Fruit fly (Drosophila melanogaster): ENCODE results near the gene Zif.

Gene Zif

DNA sequence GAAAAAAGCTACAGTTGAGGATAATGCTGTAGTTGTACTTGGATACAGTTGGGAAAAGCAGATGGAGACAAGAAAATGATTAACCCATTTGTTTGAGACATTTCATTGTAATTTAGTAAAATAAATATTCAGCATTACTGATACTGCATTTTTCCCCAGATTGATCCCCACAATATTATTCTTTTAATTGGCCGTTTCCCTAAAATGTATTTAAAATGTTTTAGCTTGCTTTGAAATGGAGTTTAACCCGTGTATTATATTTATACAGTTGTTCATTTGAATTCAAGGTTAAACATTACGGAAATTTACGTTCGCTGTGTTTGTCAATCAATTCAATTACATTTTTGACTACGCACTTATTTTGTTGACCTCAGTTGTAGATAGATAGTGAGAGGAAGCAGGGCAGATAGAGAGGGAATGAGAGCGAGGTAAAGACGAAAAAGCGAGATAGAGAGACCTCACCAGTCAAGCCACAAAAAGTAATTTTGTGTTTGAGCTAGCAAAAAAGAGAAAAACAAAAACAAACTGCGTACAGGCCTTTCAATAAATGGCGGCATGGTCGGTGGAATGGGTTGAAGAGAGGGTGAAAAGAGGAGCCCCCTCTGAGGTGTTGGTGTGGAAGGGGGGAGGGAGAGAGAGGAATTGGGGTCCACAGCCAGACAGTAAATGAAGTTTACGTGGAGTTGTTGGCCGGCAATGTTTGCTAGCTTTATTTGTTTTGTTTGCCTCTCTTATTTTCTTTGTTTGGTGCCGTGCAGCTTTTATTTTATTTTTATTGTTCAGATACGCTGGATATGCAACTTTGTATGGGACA lies 46.3 kb upstream of the Zif start (continued):
- peak; percentile 99 for TF ChIP-seq dsx (GFP tag; optimal IDR thresholded peaks at IDR 0.05; ENCODE audit: poor library complexity, severe bottlenecking)
- peak; percentile 64 for TF ChIP-seq CG11294 (GFP tag; IDR thresholded peaks at IDR 0.05)
- TF ChIP-seq Smox (GFP tag; optimal IDR thresholded peaks at IDR 0.05): peak; percentile 77
- TF ChIP-seq net (GFP tag; optimal IDR thresholded peaks at IDR 0.05): peak; percentile 85
- TF ChIP-seq ss (GFP tag; optimal IDR thresholded peaks at IDR 0.05): peak; percentile 80 to 90
- peak; percentile 65 to 94 for TF ChIP-seq salr (GFP tag; optimal IDR thresholded peaks at IDR 0.05)
- peak; percentile 69 for TF ChIP-seq cyc (GFP tag; optimal IDR thresholded peaks at IDR 0.05)
- peak; percentile 75 for TF ChIP-seq topi (GFP tag; optimal IDR thresholded peaks at IDR 0.05)
- TF ChIP-seq esn (GFP tag; optimal IDR thresholded peaks at IDR 0.05): peak; percentile 86
- peak; percentile 79 for TF ChIP-seq lz (GFP tag; optimal IDR thresholded peaks at IDR 0.05)
- TF ChIP-seq Gug (GFP tag; IDR thresholded peaks at IDR 0.05): peak; percentile 37
- TF ChIP-seq CG16779 (tag; optimal IDR thresholded peaks at IDR 0.05): peak; percentile 75
- TF ChIP-seq CG32006 (GFP tag; optimal IDR thresholded peaks at IDR 0.05): peak; percentile 96
- peak; percentile 74 for TF ChIP-seq Lpt (GFP tag; optimal IDR thresholded peaks at IDR 0.05)
- TF ChIP-seq fd59A (GFP tag; optimal IDR thresholded peaks at IDR 0.05): peak; percentile 83
- TF ChIP-seq OdsH (GFP tag; optimal IDR thresholded peaks at IDR 0.05): peak; percentile 86
- TF ChIP-seq fd85E (GFP tag; optimal IDR thresholded peaks at IDR 0.05): peak; percentile 24
- TF ChIP-seq CG8632 (GFP tag; optimal IDR thresholded peaks at IDR 0.05): peak; percentile 79
- TF ChIP-seq CG8119 (GFP tag; IDR thresholded peaks at IDR 0.05): peak; percentile 84
- TF ChIP-seq CG31627 (GFP tag; optimal IDR thresholded peaks at IDR 0.05): peak; percentile 77
- peak; percentile 12 for TF ChIP-seq Hr38 (GFP tag; optimal IDR thresholded peaks at IDR 0.05)
- peak; percentile 60 for TF ChIP-seq CG11902 (GFP tag; optimal IDR thresholded peaks at IDR 0.05)
- peak; percentile 75 for TF ChIP-seq Sox102F (GFP tag; optimal IDR thresholded peaks at IDR 0.05)
- peak; percentile 83 for TF ChIP-seq CG10669 (GFP tag; optimal IDR thresholded peaks at IDR 0.05)
- peak; percentile 82 for TF ChIP-seq CG6163 (GFP tag; IDR thresholded peaks at IDR 0.05)
- peak; percentile 97 for TF ChIP-seq Eip78C (GFP tag)
- peak; percentile 94 for TF ChIP-seq Hr4 (GFP tag; optimal IDR thresholded peaks at IDR 0.05)

DNA sequence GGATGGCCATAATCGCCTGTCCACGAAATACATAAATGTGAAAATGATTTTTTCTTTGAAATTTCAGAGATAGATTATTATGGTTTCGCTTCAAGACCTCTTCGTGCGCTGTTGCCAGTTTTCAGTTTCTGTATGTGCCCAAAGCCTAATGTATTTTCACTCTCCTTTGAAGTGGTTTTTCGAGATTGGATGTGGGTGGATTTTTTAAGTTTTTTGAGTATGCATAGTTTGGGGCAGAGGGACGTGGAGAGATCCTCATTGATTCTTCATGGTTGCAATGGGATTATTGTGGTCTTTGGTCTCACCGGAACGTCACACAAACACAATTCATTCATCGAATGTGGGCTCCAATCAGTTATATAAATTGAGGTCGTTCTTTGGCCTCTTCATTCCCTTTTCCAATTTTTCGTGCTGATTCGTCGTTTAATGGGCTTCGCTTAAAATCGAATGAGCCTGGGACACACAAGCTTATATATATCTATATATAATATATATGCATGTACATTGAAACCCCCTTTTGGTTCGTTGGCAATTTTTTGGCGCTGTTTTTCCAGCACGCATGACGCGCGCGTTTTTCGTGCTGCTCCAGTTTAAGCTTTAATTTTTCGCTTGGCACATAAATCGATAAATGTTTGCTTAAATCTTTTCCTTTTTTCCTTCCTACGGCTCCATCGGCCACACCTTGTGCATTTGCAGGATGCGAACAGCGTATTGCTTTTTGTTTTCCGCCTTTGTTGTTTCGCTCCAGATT lies 45.3 kb upstream of the Zif start:
- TF ChIP-seq ss (GFP tag; optimal IDR thresholded peaks at IDR 0.05): no peak
- TF ChIP-seq svp (GFP tag): peak; percentile 77
- TF ChIP-seq Hr4 (GFP tag; optimal IDR thresholded peaks at IDR 0.05): no peak
- TF ChIP-seq CG15336 (GFP tag; IDR thresholded peaks at IDR 0.05): 0 out of 2 replicates have a peak, but pooled peaks have one; percentile 15
- TF ChIP-seq net (GFP tag; optimal IDR thresholded peaks at IDR 0.05): no peak

DNA sequence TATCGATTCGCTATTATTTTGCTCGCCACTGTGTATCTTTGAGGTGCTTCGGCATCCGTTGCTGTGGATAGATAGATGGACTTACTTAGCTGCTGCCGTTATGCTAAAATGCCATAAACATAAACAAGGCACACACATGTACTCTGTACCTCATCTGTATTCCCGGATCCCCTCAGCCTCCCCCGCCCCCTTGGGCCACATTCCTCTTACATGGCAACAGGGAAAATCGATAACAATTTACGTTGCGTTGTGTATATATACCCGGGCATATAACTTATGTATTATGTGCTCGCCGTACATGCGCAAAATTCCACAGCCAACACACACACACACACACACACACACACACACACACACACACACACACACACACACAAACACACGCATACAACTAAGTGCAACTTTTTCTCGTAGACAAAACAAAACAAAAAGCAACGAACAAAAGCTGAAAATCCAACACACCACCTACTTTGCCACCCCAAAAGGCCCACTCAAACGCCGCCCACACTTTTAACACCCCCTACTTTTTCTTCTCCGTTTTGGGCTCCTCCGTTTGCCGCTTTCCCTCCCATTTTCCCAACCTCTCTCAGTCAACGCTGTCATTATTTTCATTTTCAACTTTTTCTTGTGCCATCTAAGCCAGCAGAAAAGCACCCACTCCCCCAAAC lies 43.0 kb upstream of the Zif start:
- TF ChIP-seq Eip78C (GFP tag) (peak; percentile 28), Smox (GFP tag; optimal IDR thresholded peaks at IDR 0.05) (no peak)

DNA sequence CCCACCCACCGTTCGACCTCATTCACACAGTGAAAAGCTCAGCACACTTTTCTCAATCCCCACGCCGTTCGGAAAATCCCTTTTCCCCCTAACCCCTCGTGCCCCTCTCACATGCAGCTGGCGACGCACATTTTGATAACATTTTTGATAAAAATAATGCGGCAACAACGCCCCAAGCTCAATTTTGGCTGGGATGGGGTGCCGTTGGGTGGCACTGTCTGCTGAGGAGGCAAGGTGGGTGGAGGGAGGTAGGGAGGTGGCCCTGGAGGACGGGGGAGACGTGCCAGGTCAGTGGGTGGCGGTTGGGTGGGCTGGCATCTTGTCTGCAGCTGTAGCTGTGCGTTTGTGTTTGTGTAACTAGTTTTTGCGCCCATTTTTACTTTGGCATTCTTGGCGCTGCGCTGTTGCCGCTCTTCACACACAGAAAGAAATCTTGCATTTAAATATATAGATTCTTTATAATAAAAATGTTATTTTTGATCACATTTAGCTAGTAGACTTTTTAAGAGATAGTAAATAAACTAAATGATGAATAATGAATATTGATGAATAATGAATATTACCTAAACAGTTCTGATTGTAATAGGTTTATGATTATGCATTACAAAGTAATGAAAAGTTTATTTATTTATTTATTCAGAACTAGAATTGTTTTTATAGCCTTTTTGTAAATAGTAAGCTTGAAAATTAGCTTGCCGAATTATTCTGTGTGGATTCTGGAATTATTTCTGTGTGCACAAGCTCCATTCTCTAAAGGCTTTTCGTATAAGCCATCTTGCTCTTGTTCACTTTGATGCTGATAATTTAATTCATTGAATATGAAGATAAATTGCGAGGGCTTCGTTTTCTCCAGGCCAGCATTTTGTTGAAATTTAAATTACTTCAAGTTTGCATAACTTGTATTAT lies 42.2 kb upstream of the Zif start:
- peak; percentile 6 for TF ChIP-seq svp (GFP tag)
- TF ChIP-seq CG6854 (GFP tag; optimal IDR thresholded peaks at IDR 0.05): no peak
- no peak for TF ChIP-seq eg (GFP tag; IDR thresholded peaks at IDR 0.05)
- no peak for TF ChIP-seq ss (GFP tag; optimal IDR thresholded peaks at IDR 0.05)
- TF ChIP-seq Blimp-1 (GFP tag; optimal IDR thresholded peaks at IDR 0.05): no peak
- TF ChIP-seq Sox102F (GFP tag; optimal IDR thresholded peaks at IDR 0.05): no peak
- TF ChIP-seq dac (GFP tag; optimal IDR thresholded peaks at IDR 0.05): no peak
- no peak for TF ChIP-seq CG6792 (GFP tag; optimal IDR thresholded peaks at IDR 0.05)
- peak; percentile 16 for TF ChIP-seq CG10631 (GFP tag; optimal IDR thresholded peaks at IDR 0.05)
- TF ChIP-seq Met (GFP tag; optimal IDR thresholded peaks at IDR 0.05): no peak
- TF ChIP-seq CG1621 (tag; optimal IDR thresholded peaks at IDR 0.05): no peak
- no peak for TF ChIP-seq Ets96B (tag; optimal IDR thresholded peaks at IDR 0.05)
- TF ChIP-seq achi (GFP tag; optimal IDR thresholded peaks at IDR 0.05): peak; percentile 24
- no peak for TF ChIP-seq CG6276 (GFP tag; optimal IDR thresholded peaks at IDR 0.05)
- no peak for TF ChIP-seq CG7368 (GFP tag; optimal IDR thresholded peaks at IDR 0.05)

Measured in whole organism, prepupa.